Fruit fly (Drosophila melanogaster): ENCODE data around the gene CG15882.

Gene CG15882

DNA sequence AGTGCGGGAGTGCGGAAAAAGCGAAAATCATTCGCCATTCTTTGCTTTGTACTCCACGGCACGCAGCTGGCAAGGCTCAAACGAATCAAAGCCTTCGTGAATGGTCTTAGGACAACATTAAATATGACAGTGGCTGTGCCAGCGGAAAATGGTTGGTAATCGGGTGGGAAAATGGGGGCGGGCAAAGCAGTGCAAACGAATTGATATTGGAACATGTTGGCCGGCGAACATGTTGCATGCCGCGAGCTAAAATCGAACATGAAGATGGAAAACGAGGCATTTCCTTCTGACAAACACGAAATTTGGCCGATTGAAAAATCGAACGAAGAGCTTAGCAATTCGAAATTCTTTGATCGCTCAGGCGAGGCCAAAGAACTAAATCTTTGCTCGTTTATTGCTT, 28.0 kb downstream of the CG15882 start:
- TF ChIP-seq Clk (GFP tag; optimal IDR thresholded peaks at IDR 0.05) (no peak), CG11617 (GFP tag; optimal IDR thresholded peaks at IDR 0.05) (no peak), tj (GFP tag; optimal IDR thresholded peaks at IDR 0.05) (no peak), CG33017 (tag; optimal IDR thresholded peaks at IDR 0.05) (no peak), CG5204 (GFP tag; optimal IDR thresholded peaks at IDR 0.05) (no peak), kay (GFP tag; ENCODE audit: borderline replicate concordance) (no peak), cnc (optimal IDR thresholded peaks at IDR 0.05) (no peak), bab1 (GFP tag; optimal IDR thresholded peaks at IDR 0.05) (no peak), CG14711 (tag; optimal IDR thresholded peaks at IDR 0.05) (no peak)

DNA sequence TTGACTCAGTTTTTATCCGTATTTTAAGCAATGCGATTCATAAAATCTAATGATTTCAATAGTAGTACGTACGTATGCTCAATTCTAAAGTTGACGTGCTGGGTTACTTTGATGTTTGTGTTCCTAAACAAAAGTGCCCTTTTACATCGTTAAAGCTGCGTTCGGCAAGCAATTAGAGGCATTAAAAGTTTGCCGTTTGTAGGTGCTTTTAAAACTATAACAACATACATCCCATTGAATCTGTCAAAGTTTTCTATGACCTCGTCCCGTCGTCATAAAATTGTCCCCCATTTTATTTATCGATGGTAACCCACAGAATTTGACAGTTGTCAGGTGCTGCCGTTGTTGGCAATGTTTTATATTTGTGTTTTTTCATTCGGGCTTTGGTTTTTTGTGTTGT, 41.0 kb downstream of the CG15882 start, which contains the start of gene CG7423:
Gene CG7423, minus strand, starts transcription at position 101 of the 400 bp plus-strand sequence.
- TF ChIP-seq CG5204 (GFP tag; optimal IDR thresholded peaks at IDR 0.05) (no peak), CG14711 (tag; optimal IDR thresholded peaks at IDR 0.05) (no peak), ovo (GFP tag; optimal IDR thresholded peaks at IDR 0.05) (no peak), CG12768 (GFP tag; optimal IDR thresholded peaks at IDR 0.05) (no peak), bab1 (GFP tag; optimal IDR thresholded peaks at IDR 0.05) (no peak), Crg-1 (GFP tag; optimal IDR thresholded peaks at IDR 0.05) (no peak), pad (GFP tag; optimal IDR thresholded peaks at IDR 0.05) (no peak), CG1620 (GFP tag; optimal IDR thresholded peaks at IDR 0.05) (no peak), cic (GFP tag; optimal IDR thresholded peaks at IDR 0.05) (no peak)

DNA sequence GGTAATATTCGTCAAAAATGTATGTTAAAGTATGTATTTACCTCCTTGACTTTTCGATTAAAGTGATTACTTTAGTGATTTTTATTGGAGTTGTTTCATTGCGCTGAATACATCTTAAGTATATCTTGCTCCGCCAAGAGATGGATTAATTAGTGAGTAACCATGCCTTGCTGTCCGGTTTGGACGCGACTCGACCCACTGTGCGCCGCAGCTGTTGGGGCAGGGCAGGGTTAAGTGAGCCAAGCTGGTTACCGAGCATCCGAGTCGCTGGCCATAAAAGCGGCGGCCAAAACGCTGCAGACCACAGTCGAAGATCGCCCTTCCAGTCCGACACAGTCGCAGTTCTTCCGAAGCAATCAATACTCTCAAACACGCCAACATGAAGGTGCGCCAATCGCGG, 42.8 kb downstream of the CG15882 start, which contains the start of gene CG14191:
Gene CG14191, plus strand, starts transcription at position 301 of the 400 bp plus-strand sequence.
- TF ChIP-seq CG7101 (tag; optimal IDR thresholded peaks at IDR 0.05) = no peak

DNA sequence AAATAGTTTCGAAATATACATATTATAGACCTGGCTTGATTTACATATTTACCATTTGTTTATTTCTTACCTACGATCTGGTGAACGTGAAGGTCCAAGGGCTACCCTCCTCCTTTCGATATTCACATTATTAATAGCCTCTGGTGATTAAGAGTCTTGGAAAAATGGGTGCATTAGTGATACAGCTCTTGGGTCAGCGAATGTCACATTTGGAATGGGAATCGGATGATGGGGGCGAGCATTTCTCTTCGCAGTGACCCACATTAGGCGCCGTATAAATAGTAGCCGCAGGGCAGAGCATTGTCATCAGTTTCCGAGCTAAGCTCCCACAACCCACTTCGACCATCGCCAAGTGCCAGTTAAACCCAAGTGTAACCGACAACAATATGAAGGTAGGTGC, 46.8 kb downstream of the CG15882 start, which contains the start of gene CG7406:
Gene CG7406, plus strand, starts transcription at position 301 of the 400 bp plus-strand sequence.
- TF ChIP-seq CG7045 (GFP tag; optimal IDR thresholded peaks at IDR 0.05) (no peak), Mnt (GFP tag; optimal IDR thresholded peaks at IDR 0.05) (no peak), bab1 (GFP tag; optimal IDR thresholded peaks at IDR 0.05) (no peak), cic (GFP tag; optimal IDR thresholded peaks at IDR 0.05) (no peak), tj (GFP tag; optimal IDR thresholded peaks at IDR 0.05) (no peak), CG11617 (GFP tag; optimal IDR thresholded peaks at IDR 0.05) (no peak), Hr96 (GFP tag; optimal IDR thresholded peaks at IDR 0.05) (no peak), CG1620 (GFP tag; optimal IDR thresholded peaks at IDR 0.05) (no peak), CG7101 (tag; optimal IDR thresholded peaks at IDR 0.05) (no peak), CG14711 (tag; optimal IDR thresholded peaks at IDR 0.05) (no peak), pad (GFP tag; optimal IDR thresholded peaks at IDR 0.05) (no peak), toe (GFP tag; optimal IDR thresholded peaks at IDR 0.05) (no peak), Crg-1 (GFP tag; optimal IDR thresholded peaks at IDR 0.05) (no peak), kay (GFP tag; ENCODE audit: borderline replicate concordance) (no peak), CG33017 (tag; optimal IDR thresholded peaks at IDR 0.05) (no peak), Clk (GFP tag; optimal IDR thresholded peaks at IDR 0.05) (no peak), ovo (GFP tag; optimal IDR thresholded peaks at IDR 0.05) (no peak), CG5204 (GFP tag; optimal IDR thresholded peaks at IDR 0.05) (no peak), CG12768 (GFP tag; optimal IDR thresholded peaks at IDR 0.05) (no peak), cnc (optimal IDR thresholded peaks at IDR 0.05) (no peak)

DNA sequence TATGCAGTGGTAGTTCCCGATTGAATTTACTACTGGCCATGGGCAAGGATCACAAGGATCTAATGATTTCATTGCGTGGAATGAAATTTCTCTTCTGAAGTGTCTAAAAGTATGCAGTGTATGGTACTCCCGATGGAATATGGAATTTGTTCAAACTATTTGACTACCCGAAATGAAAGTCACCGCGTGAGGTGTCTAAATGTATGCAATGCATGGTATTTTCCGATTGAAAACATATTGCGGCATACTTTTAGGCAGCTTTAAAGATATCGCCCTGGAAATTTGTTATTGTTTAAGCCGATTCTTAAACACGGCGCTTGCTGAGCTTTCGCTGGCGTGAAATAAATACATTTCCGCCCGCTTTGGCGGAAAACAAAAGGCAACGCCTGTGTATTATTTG, 49.6 kb downstream of the CG15882 start:
- no peak for TF ChIP-seq Hr96 (GFP tag; optimal IDR thresholded peaks at IDR 0.05)
- TF ChIP-seq CG1620 (GFP tag; optimal IDR thresholded peaks at IDR 0.05) = no peak
- TF ChIP-seq ovo (GFP tag; optimal IDR thresholded peaks at IDR 0.05) = no peak
- TF ChIP-seq Mnt (GFP tag; optimal IDR thresholded peaks at IDR 0.05) = no peak
- no peak for TF ChIP-seq CG33017 (tag; optimal IDR thresholded peaks at IDR 0.05)
- TF ChIP-seq pad (GFP tag; optimal IDR thresholded peaks at IDR 0.05) = no peak
- TF ChIP-seq tj (GFP tag; optimal IDR thresholded peaks at IDR 0.05) = no peak
- no peak for TF ChIP-seq Crg-1 (GFP tag; optimal IDR thresholded peaks at IDR 0.05)
- no peak for TF ChIP-seq CG11617 (GFP tag; optimal IDR thresholded peaks at IDR 0.05)
- TF ChIP-seq cnc (optimal IDR thresholded peaks at IDR 0.05) = no peak
- no peak for TF ChIP-seq CG5204 (GFP tag; optimal IDR thresholded peaks at IDR 0.05)
- TF ChIP-seq Clk (GFP tag; optimal IDR thresholded peaks at IDR 0.05) = no peak
- no peak for TF ChIP-seq cic (GFP tag; optimal IDR thresholded peaks at IDR 0.05)
- no peak for TF ChIP-seq CG7045 (GFP tag; optimal IDR thresholded peaks at IDR 0.05)
- no peak for TF ChIP-seq CG12768 (GFP tag; optimal IDR thresholded peaks at IDR 0.05)
- no peak for TF ChIP-seq kay (GFP tag; ENCODE audit: borderline replicate concordance)
- no peak for TF ChIP-seq bab1 (GFP tag; optimal IDR thresholded peaks at IDR 0.05)

DNA sequence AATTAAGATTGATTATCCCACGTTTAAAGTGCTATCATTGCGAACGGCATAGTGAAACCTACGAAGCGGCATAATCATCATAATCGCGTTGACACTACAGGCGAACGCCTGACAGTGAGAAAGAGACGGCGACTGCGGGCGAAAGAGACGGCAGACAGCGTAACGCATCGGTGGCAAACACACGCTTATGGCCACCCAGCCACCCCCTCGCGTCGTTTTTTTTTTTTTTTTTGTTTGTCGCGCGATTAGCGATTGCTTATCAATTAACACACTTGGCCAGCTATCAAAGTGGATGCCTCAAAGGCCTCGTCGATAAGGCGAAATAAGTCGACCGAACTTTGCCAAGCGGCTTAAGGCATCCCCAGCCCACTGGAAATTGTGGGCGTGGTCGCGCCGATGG, 50.3 kb downstream of the CG15882 start:
- TF ChIP-seq CG33017 (tag; optimal IDR thresholded peaks at IDR 0.05) = no peak
- no peak for TF ChIP-seq Hr96 (GFP tag; optimal IDR thresholded peaks at IDR 0.05)
- TF ChIP-seq CG7045 (GFP tag; optimal IDR thresholded peaks at IDR 0.05) = no peak
- TF ChIP-seq CG7101 (tag; optimal IDR thresholded peaks at IDR 0.05) = no peak
- no peak for TF ChIP-seq CG12768 (GFP tag; optimal IDR thresholded peaks at IDR 0.05)

Data from whole organism, adult.